Fruit fly (Drosophila melanogaster) whole organism, prepupa: ENCODE results near the gene Prp31.

ENCODE experiments used
- Blimp-1 ChIP-seq: fragments of 200-800 bp; sonication (Bioruptor generic); optimal IDR thresholded peaks from 3 replicates; lab custom pipeline; 2017; ENCODE audit warnings: missing biosample characterization, missing genetic modification characterization, mild to moderate bottlenecking, moderate library complexity, missing genetic modification reagents
- CG16779 ChIP-seq: fragments of 200-800 bp; sonication (Bioruptor generic); optimal IDR thresholded peaks from 3 replicates; lab custom pipeline; 2017; ENCODE audit warnings: missing biosample characterization, mild to moderate bottlenecking, missing genetic modification characterization
- Eip75B ChIP-seq: fragments of 200-800 bp; sonication (Bioruptor generic); optimal IDR thresholded peaks from 3 replicates; lab custom pipeline; 2016; ENCODE audit warnings: missing biosample characterization, missing genetic modification characterization
- Eip78C ChIP-seq: fragments of 200-800 bp; sonication (Bioruptor generic); peaks from one replicate; lab custom pipeline; 2016; ENCODE audit warnings: missing biosample characterization, missing genetic modification characterization
- Gug ChIP-seq: fragments of 200-800 bp; sonication (Bioruptor generic); IDR thresholded peaks from 2 replicates; pipeline ENCODE4 v1.3.6; 2022; ENCODE audit warnings: missing biosample characterization, missing genetic modification characterization
- Lpt ChIP-seq: fragments of 200-800 bp; sonication (Bioruptor generic); optimal IDR thresholded peaks from 3 replicates; lab custom pipeline; 2016; ENCODE audit warnings: missing biosample characterization, missing genetic modification characterization
- Sox102F ChIP-seq: fragments of 200-800 bp; sonication (Bioruptor generic); optimal IDR thresholded peaks from 2 replicates; lab custom pipeline; 2016; ENCODE audit warnings: missing biosample characterization, mild to moderate bottlenecking, missing genetic modification characterization
- Sox14 ChIP-seq: fragments of 200-800 bp; sonication (Bioruptor generic); optimal IDR thresholded peaks from 3 replicates; lab custom pipeline; 2016; ENCODE audit warnings: missing biosample characterization, missing genetic modification characterization
- dsx ChIP-seq: fragments of 200-800 bp; optimal IDR thresholded peaks from 3 replicates; lab custom pipeline; 2019; ENCODE audit warnings: missing biosample characterization, mild to moderate bottlenecking, missing genetic modification characterization, moderate library complexity; ENCODE audit not compliant: poor library complexity, severe bottlenecking
- lz ChIP-seq: fragments of 200-800 bp; sonication (Bioruptor generic); optimal IDR thresholded peaks from 3 replicates; lab custom pipeline; 2016; ENCODE audit warnings: missing biosample characterization, missing genetic modification characterization
- pdm3 ChIP-seq: fragments of 200-800 bp; sonication (Bioruptor generic); optimal IDR thresholded peaks from 3 replicates; lab custom pipeline; 2016; ENCODE audit warnings: missing biosample characterization, missing genetic modification characterization

DNA sequence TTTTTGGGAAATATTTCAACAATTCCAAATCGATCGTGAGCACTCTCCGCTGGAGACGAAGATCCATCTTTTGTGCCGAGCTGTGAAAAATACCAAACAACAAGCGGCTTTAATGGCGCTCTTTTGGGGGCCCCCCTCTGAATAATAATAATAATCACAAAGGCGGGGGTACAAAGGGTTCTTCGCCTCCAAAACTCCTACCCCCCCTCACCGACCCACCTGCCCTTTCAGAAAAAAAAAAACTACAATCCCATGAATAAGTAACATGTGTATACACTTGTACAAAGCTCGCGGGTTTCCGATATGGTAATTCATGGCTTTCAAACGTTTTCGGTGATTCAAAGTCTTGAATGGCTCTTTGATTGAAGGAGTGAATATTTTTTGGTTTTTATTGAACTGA lies 42.5 kb downstream of the Prp31 start:
- no peak for TF ChIP-seq dsx (GFP tag; lab: Kevin White, UChicago)
- no peak for TF ChIP-seq pdm3 (GFP tag; lab: Kevin White, UChicago)
- TF ChIP-seq Gug (GFP tag; lab: Robert Waterston, UW), result no peak
- TF ChIP-seq Blimp-1 (GFP tag; lab: Kevin White, UChicago), result no peak
- TF ChIP-seq Eip75B, result no peak
- TF ChIP-seq Sox102F (GFP tag; lab: Kevin White, UChicago), result no peak
- TF ChIP-seq CG16779, result no peak
- TF ChIP-seq Eip78C (GFP tag; lab: Kevin White, UChicago), result no peak
- no peak for TF ChIP-seq Sox14 (GFP tag; lab: Kevin White, UChicago)
- no peak for TF ChIP-seq lz (GFP tag; lab: Kevin White, UChicago)
- no peak for TF ChIP-seq Lpt
